Worm (Caenorhabditis elegans) whole organism, L1 larva: Measurements from ENCODE around the gene Y42H9AR.2.

Experiments used
- dpl-1 ChIP-seq, 3 experiments: fragments of 150-350 bp in 2 of 3; sonication (generic microtip) in 1 of 3; optimal IDR thresholded peaks; 2 replicates each; lab custom pipeline; 2014 to 2017; ENCODE audit warnings: missing biosample characterization in 3 of 3, missing genetic modification characterization in 3 of 3, missing genetic modification reagents in 3 of 3
- elt-2 ChIP-seq: sonication (generic microtip); optimal IDR thresholded peaks from 2 replicates; lab custom pipeline; 2016; ENCODE audit warnings: missing genetic modification characterization, mild to moderate bottlenecking, inconsistent platforms, missing compliant biosample characterization, missing genetic modification reagents
- lsy-2 ChIP-seq, 2 experiments: fragments of 150-350 bp; optimal IDR thresholded peaks; 2 replicates each; lab custom pipeline; 2014; ENCODE audit warnings: missing biosample characterization in 2 of 2, missing genetic modification characterization in 2 of 2
- nhr-237 ChIP-seq: fragments of 150-350 bp; optimal IDR thresholded peaks from 2 replicates; lab custom pipeline; 2014; ENCODE audit warnings: missing biosample characterization, missing genetic modification characterization
- snpc-4 ChIP-seq: fragments of 150-350 bp; optimal IDR thresholded peaks from 2 replicates; lab custom pipeline; 2014; ENCODE audit warnings: missing biosample characterization, missing genetic modification characterization
- sox-4 ChIP-seq: sonication (generic microtip); optimal IDR thresholded peaks from 2 replicates; lab custom pipeline; 2016; ENCODE audit warnings: missing genetic modification characterization, missing compliant biosample characterization
- zag-1 ChIP-seq: fragments of 150-350 bp; optimal IDR thresholded peaks from 2 replicates; lab custom pipeline; 2014; ENCODE audit warnings: missing biosample characterization, missing genetic modification characterization

ce11 chrIV:8144341-8144740 is 44.6 kb downstream of the Y42H9AR.2 start:
- TF ChIP-seq dpl-1 (GFP tag; optimal IDR thresholded peaks at IDR 0.05; lab: Kevin White, UChicago) (no peak), elt-2 (no peak), nhr-237 (no peak), zag-1 (no peak), snpc-4 (tag; lab: Kevin White, UChicago) (no peak), lsy-2 (tag; optimal IDR thresholded peaks at IDR 0.05; lab: Kevin White, UChicago) (no peak), sox-4 (tag; lab: Kevin White, UChicago) (no peak)
